Fruit fly (Drosophila melanogaster): ENCODE measurements around the gene Dpm1.

Dpm1 gene

dm6 chr2L:19575626-19576298 is 49.6 kb upstream of the Dpm1 start (continued):
- TF ChIP-seq Smox (GFP tag; optimal IDR thresholded peaks at IDR 0.05) (peak; percentile 96), CG11762 (GFP tag; optimal IDR thresholded peaks at IDR 0.05; ENCODE audit: insufficient read depth) (peak; percentile 95), vri (GFP tag; optimal IDR thresholded peaks at IDR 0.05) (peak; percentile 89), Blimp-1 (GFP tag; optimal IDR thresholded peaks at IDR 0.05) (peak; percentile 93), esn (GFP tag; optimal IDR thresholded peaks at IDR 0.05) (peak; percentile 97), OdsH (GFP tag; optimal IDR thresholded peaks at IDR 0.05) (peak; percentile 97), CG7368 (GFP tag; optimal IDR thresholded peaks at IDR 0.05) (peak; percentile 93), CG32006 (GFP tag; optimal IDR thresholded peaks at IDR 0.05) (peak; percentile 99), pdm3 (GFP tag; optimal IDR thresholded peaks at IDR 0.05) (peak; percentile 97), spab (GFP tag; optimal IDR thresholded peaks at IDR 0.05) (peak; percentile 95), CG6808 (GFP tag; optimal IDR thresholded peaks at IDR 0.05) (peak; percentile 94), Eip75B (GFP tag; optimal IDR thresholded peaks at IDR 0.05) (peak; percentile 96)

- no peak for TF ChIP-seq CG1621 (tag; optimal IDR thresholded peaks at IDR 0.05)
- TF ChIP-seq fkh (GFP tag; optimal IDR thresholded peaks at IDR 0.05): peak; percentile 88
- TF ChIP-seq eg (GFP tag; IDR thresholded peaks at IDR 0.05): peak; percentile 27; the same call in 1 of the 3 replicates
These were observed 48.9 kb upstream of the Dpm1 start for dm6 chr2L:19574959-19575625.

dm6 chr2L:19574364-19574763 is 48.2 kb upstream of the Dpm1 start:
- TF ChIP-seq CG34406 (GFP tag; optimal IDR thresholded peaks at IDR 0.05) (peak; percentile 26), Hr4 (GFP tag; optimal IDR thresholded peaks at IDR 0.05) (peak; percentile 57), Eip93F (GFP tag; optimal IDR thresholded peaks at IDR 0.05) (no peak), Hr38 (GFP tag; optimal IDR thresholded peaks at IDR 0.05) (no peak), dac (GFP tag; optimal IDR thresholded peaks at IDR 0.05) (peak; percentile 27), CG6808 (GFP tag; optimal IDR thresholded peaks at IDR 0.05) (peak; percentile 54), fkh (GFP tag; optimal IDR thresholded peaks at IDR 0.05) (no peak), Sox15 (GFP tag; optimal IDR thresholded peaks at IDR 0.05) (no peak), OdsH (GFP tag; optimal IDR thresholded peaks at IDR 0.05) (peak; percentile 62), Lpt (GFP tag; optimal IDR thresholded peaks at IDR 0.05) (no peak), CG9139 (GFP tag; optimal IDR thresholded peaks at IDR 0.05) (no peak), spab (GFP tag; optimal IDR thresholded peaks at IDR 0.05) (peak; percentile 25), topi (GFP tag; optimal IDR thresholded peaks at IDR 0.05) (peak; percentile 56), CG8319 (GFP tag; optimal IDR thresholded peaks at IDR 0.05) (no peak), Ets21C (GFP tag; optimal IDR thresholded peaks at IDR 0.05) (peak; percentile 13), CG8119 (GFP tag; IDR thresholded peaks at IDR 0.05) (0 out of 3 replicates have a peak, but pooled peaks have one; percentile 55), net (GFP tag; optimal IDR thresholded peaks at IDR 0.05) (peak; percentile 60), Sox102F (GFP tag; optimal IDR thresholded peaks at IDR 0.05) (peak; percentile 24), ss (GFP tag; optimal IDR thresholded peaks at IDR 0.05) (peak; percentile 39 to 63), CG32006 (GFP tag; optimal IDR thresholded peaks at IDR 0.05) (peak; percentile 66), dsx (GFP tag; optimal IDR thresholded peaks at IDR 0.05; ENCODE audit: poor library complexity, severe bottlenecking) (peak; percentile 73), CG15336 (GFP tag; IDR thresholded peaks at IDR 0.05) (peak; percentile 42; the same call in 1 of the 2 replicates), fd85E (GFP tag; optimal IDR thresholded peaks at IDR 0.05) (no peak), lz (GFP tag; optimal IDR thresholded peaks at IDR 0.05) (peak; percentile 8), svp (GFP tag) (peak; percentile 79), eg (GFP tag; IDR thresholded peaks at IDR 0.05) (peak; percentile 53), Sox14 (GFP tag; optimal IDR thresholded peaks at IDR 0.05) (peak; percentile 39), acj6 (GFP tag; optimal IDR thresholded peaks at IDR 0.05) (peak; percentile 49), CG6276 (GFP tag; optimal IDR thresholded peaks at IDR 0.05) (peak; percentile 69), CG11902 (GFP tag; optimal IDR thresholded peaks at IDR 0.05) (no peak), achi (GFP tag; optimal IDR thresholded peaks at IDR 0.05) (peak; percentile 31), CG6792 (GFP tag; optimal IDR thresholded peaks at IDR 0.05) (no peak), fd59A (GFP tag; optimal IDR thresholded peaks at IDR 0.05) (peak; percentile 35), Blimp-1 (GFP tag; optimal IDR thresholded peaks at IDR 0.05) (no peak), CG10631 (GFP tag; optimal IDR thresholded peaks at IDR 0.05) (peak; percentile 59), Gug (GFP tag; IDR thresholded peaks at IDR 0.05) (peak; percentile 47; the same call in 1 of the 2 replicates), Ets96B (tag; optimal IDR thresholded peaks at IDR 0.05) (peak; percentile 68)

All from whole organism, prepupa.